Fruit fly (Drosophila melanogaster) whole organism, embryonic: ENCODE data around the gene SREBP.

Experiments
- Ada2b ChIP-seq: fragments of 200-800 bp; sonication (Bioruptor generic); IDR thresholded peaks from 2 replicates; pipeline ENCODE4 v1.3.6; 2022; ENCODE audit warnings: missing biosample characterization, missing genetic modification characterization
- BEAF-32 ChIP-seq: fragments of 200-800 bp; sonication (Bioruptor generic); optimal IDR thresholded peaks from 3 replicates; lab custom pipeline; 2017; ENCODE audit warnings: missing biosample characterization, missing genetic modification characterization, mild to moderate bottlenecking, moderate library complexity, missing genetic modification reagents
- CG10462 ChIP-seq: fragments of 200-800 bp; sonication (Bioruptor generic); optimal IDR thresholded peaks from 2 replicates; lab custom pipeline; 2016; ENCODE audit warnings: missing biosample characterization, missing genetic modification characterization
- CG10543 ChIP-seq: fragments of 200-800 bp; sonication (Bioruptor generic); optimal IDR thresholded peaks from 3 replicates; lab custom pipeline; 2017; ENCODE audit warnings: missing biosample characterization, mild to moderate bottlenecking, missing genetic modification characterization, moderate library complexity
- CG17328 ChIP-seq: fragments of 200-800 bp; sonication (Bioruptor generic); IDR thresholded peaks from 2 replicates; pipeline ENCODE4 v1.3.6; 2022; ENCODE audit warnings: missing biosample characterization, missing genetic modification characterization
- CG17829 ChIP-seq: fragments of 200-800 bp; optimal IDR thresholded peaks from 2 replicates; lab custom pipeline; 2019; ENCODE audit warnings: missing biosample characterization, mild to moderate bottlenecking, missing genetic modification characterization, moderate library complexity
- CG2199 ChIP-seq: fragments of 200-800 bp; sonication (Bioruptor generic); IDR thresholded peaks from 3 replicates; pipeline ENCODE4 v1.3.6; 2022; ENCODE audit warnings: missing biosample characterization, missing genetic modification characterization
- CG34422 ChIP-seq: fragments of 200-800 bp; sonication (Bioruptor generic); IDR thresholded peaks from 3 replicates; pipeline ENCODE4 v1.3.6; 2022; ENCODE audit warnings: missing biosample characterization, missing genetic modification characterization
- CG3847 ChIP-seq: fragments of 200-800 bp; sonication (Bioruptor generic); IDR thresholded peaks from 2 replicates; pipeline ENCODE4 v1.3.6; 2022; ENCODE audit warnings: missing biosample characterization, missing genetic modification characterization
- CG4404 ChIP-seq: fragments of 200-800 bp; sonication (Bioruptor generic); IDR thresholded peaks from 2 replicates; pipeline ENCODE4 v1.3.6; 2022; ENCODE audit warnings: missing biosample characterization, missing genetic modification characterization
- CG4424 ChIP-seq: fragments of 200-800 bp; sonication (Bioruptor generic); optimal IDR thresholded peaks from 3 replicates; lab custom pipeline; 2016; ENCODE audit warnings: missing biosample characterization, missing genetic modification characterization
- CG8089 ChIP-seq: fragments of 200-800 bp; sonication (Bioruptor generic); optimal IDR thresholded peaks from 3 replicates; lab custom pipeline; 2016; ENCODE audit warnings: missing biosample characterization, missing genetic modification characterization
- CG9932 ChIP-seq: fragments of 200-800 bp; sonication (Bioruptor generic); IDR thresholded peaks from 2 replicates; pipeline ENCODE4 v1.3.6; 2022; ENCODE audit warnings: missing biosample characterization, missing genetic modification characterization
- D ChIP-seq, 2 experiments: fragments of 200-800 bp in 1 of 2; fragments of >200 bp in 1 of 2; sonication (Bioruptor generic) in 1 of 2; optimal IDR thresholded peaks; 2 replicates in 1 of 2; 3 replicates in 1 of 2; lab custom pipeline; 2017; ENCODE audit warnings: mild to moderate bottlenecking in 1 of 2, missing biosample characterization in 1 of 2, missing genetic modification characterization in 1 of 2, missing genetic modification reagents in 1 of 2
- D19A ChIP-seq: fragments of 200-800 bp; optimal IDR thresholded peaks from 3 replicates; lab custom pipeline; 2019; ENCODE audit warnings: missing biosample characterization, mild to moderate bottlenecking, missing genetic modification characterization, moderate library complexity
- Dfd ChIP-seq, 2 experiments: fragments of >200 bp; optimal IDR thresholded peaks; 2 replicates each; lab custom pipeline; 2017; ENCODE audit warnings: missing biosample characterization in 2 of 2, missing genetic modification characterization in 2 of 2
- Dref ChIP-seq: fragments of 200-800 bp; sonication (Bioruptor generic); IDR thresholded peaks from 2 replicates; pipeline ENCODE4 v1.3.6; 2022; ENCODE audit warnings: missing biosample characterization, missing genetic modification characterization
- E2f1 ChIP-seq: fragments of 200-800 bp; sonication (Bioruptor generic); IDR thresholded peaks from 2 replicates; pipeline ENCODE4 v1.3.6; 2022; ENCODE audit warnings: missing biosample characterization, missing genetic modification characterization
- ERR ChIP-seq: fragments of 200-800 bp; sonication (Bioruptor generic); optimal IDR thresholded peaks from 2 replicates; lab custom pipeline; 2016; ENCODE audit warnings: missing biosample characterization, missing genetic modification characterization
- Gsc ChIP-seq: fragments of 200-800 bp; sonication (Bioruptor generic); IDR thresholded peaks from 2 replicates; pipeline ENCODE4 v1.3.6; 2022; ENCODE audit warnings: missing biosample characterization, missing genetic modification characterization
- Hr3 ChIP-seq: fragments of 200-800 bp; sonication (Bioruptor generic); optimal IDR thresholded peaks from 3 replicates; lab custom pipeline; 2016; ENCODE audit warnings: missing biosample characterization, missing genetic modification characterization
- Lpt ChIP-seq: fragments of >200 bp; optimal IDR thresholded peaks from 2 replicates; lab custom pipeline; 2018; ENCODE audit warnings: missing biosample characterization, missing genetic modification characterization
- MESR4 ChIP-seq: fragments of 200-800 bp; sonication (Bioruptor generic); optimal IDR thresholded peaks from 2 replicates; lab custom pipeline; 2018; ENCODE audit warnings: missing biosample characterization, mild to moderate bottlenecking, missing genetic modification characterization, moderate library complexity
- Ravus ChIP-seq: fragments of 200-800 bp; sonication (Bioruptor generic); IDR thresholded peaks from 2 replicates; pipeline ENCODE4 v1.3.6; 2022; ENCODE audit warnings: missing biosample characterization, missing genetic modification characterization
- Stat92E ChIP-seq, 3 experiments: fragments of >200 bp in 2 of 3; fragments of 200-800 bp in 1 of 3; sonication (Bioruptor generic) in 1 of 3; optimal IDR thresholded peaks; 2 replicates each; lab custom pipeline; 2017 to 2019; ENCODE audit warnings: missing biosample characterization in 3 of 3, missing genetic modification characterization in 3 of 3, mild to moderate bottlenecking in 1 of 3, moderate library complexity in 1 of 3
- Tbp ChIP-seq: fragments of >200 bp; optimal IDR thresholded peaks from 2 replicates; lab custom pipeline; 2018; ENCODE audit warnings: missing biosample characterization, missing genetic modification characterization
- ac ChIP-seq: fragments of 200-800 bp; sonication (Bioruptor generic); optimal IDR thresholded peaks from 3 replicates; lab custom pipeline; 2017; ENCODE audit warnings: missing biosample characterization, mild to moderate bottlenecking, missing genetic modification characterization
- chinmo ChIP-seq: fragments of 200-800 bp; sonication (Bioruptor generic); IDR thresholded peaks from 4 replicates; pipeline ENCODE4 v1.3.6; 2022; ENCODE audit warnings: missing biosample characterization, missing genetic modification characterization; ENCODE audit not compliant: partially characterized antibody
- corto ChIP-seq: fragments of 200-800 bp; sonication (Bioruptor generic); optimal IDR thresholded peaks from 2 replicates; lab custom pipeline; 2016; ENCODE audit warnings: missing biosample characterization, mild to moderate bottlenecking, missing genetic modification characterization, moderate library complexity
- crp ChIP-seq, 2 experiments: fragments of 200-800 bp; sonication (Bioruptor generic); optimal IDR thresholded peaks; 2 replicates in 1 of 2; 3 replicates in 1 of 2; lab custom pipeline; 2017; ENCODE audit warnings: missing biosample characterization in 2 of 2, missing genetic modification characterization in 2 of 2, mild to moderate bottlenecking in 1 of 2, moderate library complexity in 1 of 2
- dimm ChIP-seq: fragments of 200-800 bp; sonication (Bioruptor generic); IDR thresholded peaks from 2 replicates; pipeline ENCODE4 v1.3.6; 2022; ENCODE audit warnings: missing biosample characterization, missing genetic modification characterization
- dmrt99B ChIP-seq: fragments of 200-800 bp; sonication (Bioruptor generic); optimal IDR thresholded peaks from 2 replicates; lab custom pipeline; 2018; ENCODE audit warnings: missing biosample characterization, mild to moderate bottlenecking, missing genetic modification characterization, moderate library complexity
- dysf ChIP-seq: fragments of 200-800 bp; sonication (Bioruptor generic); IDR thresholded peaks from 3 replicates; pipeline ENCODE4 v1.3.6; 2022; ENCODE audit warnings: missing biosample characterization, missing genetic modification characterization
- ftz-f1 ChIP-seq: fragments of 200-800 bp; sonication (Bioruptor generic); optimal IDR thresholded peaks from 2 replicates; lab custom pipeline; 2016; ENCODE audit warnings: missing biosample characterization, missing genetic modification characterization
- gcm ChIP-seq: fragments of 200-800 bp; sonication (Bioruptor generic); optimal IDR thresholded peaks from 2 replicates; lab custom pipeline; 2019; ENCODE audit warnings: missing biosample characterization, mild to moderate bottlenecking, missing genetic modification characterization, moderate library complexity
- gcm2 ChIP-seq: fragments of 200-800 bp; sonication (Bioruptor generic); optimal IDR thresholded peaks from 2 replicates; lab custom pipeline; 2016; ENCODE audit warnings: missing biosample characterization, missing genetic modification characterization
- gfzf ChIP-seq: fragments of 200-800 bp; sonication (Bioruptor generic); optimal IDR thresholded peaks from 2 replicates; lab custom pipeline; 2016; ENCODE audit warnings: missing biosample characterization, mild to moderate bottlenecking, missing genetic modification characterization, moderate library complexity
- h ChIP-seq: fragments of >200 bp; optimal IDR thresholded peaks from 2 replicates; lab custom pipeline; 2017
- insv ChIP-seq, 2 experiments: fragments of 200-800 bp; sonication (Bioruptor generic); optimal IDR thresholded peaks; 3 replicates each; lab custom pipeline; 2016 to 2018; ENCODE audit warnings: missing biosample characterization in 2 of 2, missing genetic modification characterization in 2 of 2
- inv ChIP-seq: fragments of 200-800 bp; sonication (Bioruptor generic); IDR thresholded peaks from 2 replicates; pipeline ENCODE4 v1.3.6; 2022; ENCODE audit warnings: missing biosample characterization, missing genetic modification characterization; ENCODE audit not compliant: partially characterized antibody
- jumu ChIP-seq: fragments of 200-800 bp; sonication (Bioruptor generic); optimal IDR thresholded peaks from 3 replicates; lab custom pipeline; 2016; ENCODE audit warnings: missing biosample characterization, missing genetic modification characterization
- knrl ChIP-seq: fragments of 200-800 bp; sonication (Bioruptor generic); IDR thresholded peaks from 3 replicates; pipeline ENCODE4 v1.3.6; 2022; ENCODE audit warnings: missing biosample characterization, missing genetic modification characterization; ENCODE audit not compliant: partially characterized antibody
- nom ChIP-seq: fragments of 200-800 bp; sonication (Bioruptor generic); optimal IDR thresholded peaks from 2 replicates; lab custom pipeline; 2017; ENCODE audit warnings: missing biosample characterization, missing genetic modification characterization, mild to moderate bottlenecking, moderate library complexity, missing genetic modification reagents
- org-1 ChIP-seq: fragments of 200-800 bp; sonication (Bioruptor generic); optimal IDR thresholded peaks from 2 replicates; lab custom pipeline; 2017; ENCODE audit warnings: missing biosample characterization, missing genetic modification characterization
- pho ChIP-seq: fragments of 200-800 bp; sonication (Bioruptor generic); optimal IDR thresholded peaks from 2 replicates; lab custom pipeline; 2016; ENCODE audit warnings: missing biosample characterization, missing genetic modification characterization
- pros ChIP-seq: fragments of 200-800 bp; sonication (Bioruptor generic); optimal IDR thresholded peaks from 3 replicates; lab custom pipeline; 2019; ENCODE audit warnings: missing biosample characterization, mild to moderate bottlenecking, missing genetic modification characterization, moderate library complexity
- run ChIP-seq: fragments of 200-800 bp; sonication (Bioruptor generic); optimal IDR thresholded peaks from 3 replicates; lab custom pipeline; 2018; ENCODE audit warnings: missing biosample characterization, mild to moderate bottlenecking, missing genetic modification characterization
- ttk ChIP-seq: fragments of 200-800 bp; sonication (Bioruptor generic); IDR thresholded peaks from 2 replicates; pipeline ENCODE4 v2.1.2; 2022; ENCODE audit warnings: missing biosample characterization, missing genetic modification characterization
- wek ChIP-seq: fragments of 200-800 bp; sonication (Bioruptor generic); optimal IDR thresholded peaks from 3 replicates; lab custom pipeline; 2018; ENCODE audit warnings: missing biosample characterization, mild to moderate bottlenecking, missing genetic modification characterization, moderate library complexity
- yki ChIP-seq: fragments of >200 bp; optimal IDR thresholded peaks from 3 replicates; lab custom pipeline; 2018
- zen2 ChIP-seq: fragments of 200-800 bp; sonication (Bioruptor generic); IDR thresholded peaks from 3 replicates; pipeline ENCODE4 v1.3.6; 2022; ENCODE audit warnings: missing biosample characterization, missing genetic modification characterization; ENCODE audit not compliant: partially characterized antibody

The SREBP gene

DNA sequence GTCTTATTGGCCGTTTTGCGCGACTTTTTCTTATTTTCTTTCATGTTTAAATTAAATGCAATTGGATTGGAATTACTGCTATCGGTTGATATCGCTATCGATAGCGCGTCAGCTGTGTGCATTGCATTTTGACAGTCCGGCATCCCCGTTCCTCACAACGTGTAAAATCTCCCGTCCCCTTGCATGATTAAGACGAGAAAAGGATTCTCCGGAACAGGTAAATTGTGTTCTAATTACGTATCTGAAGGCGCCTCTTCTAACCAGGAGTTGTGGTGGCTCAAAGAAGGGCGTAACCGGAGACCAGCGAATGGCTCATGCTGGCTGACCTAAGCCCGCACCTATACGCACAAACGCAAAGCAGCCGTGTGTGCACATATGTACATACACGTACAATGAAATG, 13.4 kb downstream of the SREBP start, which contains the start of the genes CG14104 and Kap-alpha1 (continued):
- TF ChIP-seq CG17328 (GFP tag; lab: Robert Waterston, UW) (no peak), nom (peak; percentile 24), CG17829 (tag; lab: Kevin White, UChicago) (peak; percentile 10), jumu (GFP tag; lab: Kevin White, UChicago) (no peak), Hr3 (GFP tag; lab: Kevin White, UChicago) (no peak), Dfd (GFP tag; optimal IDR thresholded peaks at IDR 0.05; lab: Kevin White, UChicago) (no peak), dysf (GFP tag; lab: Robert Waterston, UW) (no peak), D (optimal IDR thresholded peaks at IDR 0.05; lab: Kevin White, UChicago) (peak; percentile 43), D (GFP tag; optimal IDR thresholded peaks at IDR 0.05; lab: Kevin White, UChicago) (no peak), Ravus (GFP tag; lab: Robert Waterston, UW) (no peak), insv (GFP tag; optimal IDR thresholded peaks at IDR 0.05; lab: Kevin White, UChicago) (peak in 1 of 2 experiments; percentile 84), CG4404 (GFP tag; lab: Robert Waterston, UW) (no peak), corto (no peak), D19A (tag; lab: Kevin White, UChicago) (no peak), ftz-f1 (GFP tag; lab: Kevin White, UChicago) (no peak), ERR (GFP tag; lab: Kevin White, UChicago) (no peak), pho (no peak), h (lab: Kevin White, UChicago) (no peak), chinmo (GFP tag; lab: Robert Waterston, UW) (peak; percentile 88), dimm (GFP tag; lab: Robert Waterston, UW) (no peak), E2f1 (GFP tag; lab: Robert Waterston, UW) (no peak), run (tag; lab: Kevin White, UChicago) (no peak), org-1 (GFP tag; lab: Kevin White, UChicago) (no peak), CG9932 (GFP tag; lab: Robert Waterston, UW) (no peak), CG2199 (GFP tag; lab: Robert Waterston, UW) (0 out of 3 replicates have a peak, but pooled peaks have one; percentile 35), BEAF-32 (GFP tag; lab: Kevin White, UChicago) (peak; percentile 69), gcm2 (no peak), Stat92E (GFP tag; optimal IDR thresholded peaks at IDR 0.05; lab: Kevin White, UChicago) (peak in 1 of 3 experiments; percentile 8), CG3847 (no peak), ac (no peak), CG10543 (GFP tag; lab: Kevin White, UChicago) (no peak), crp (GFP tag; optimal IDR thresholded peaks at IDR 0.05; lab: Kevin White, UChicago) (peak in 1 of 2 experiments; percentile 86), MESR4 (GFP tag; lab: Kevin White, UChicago) (peak; percentile 96), dmrt99B (tag; lab: Kevin White, UChicago) (no peak), Tbp (no peak), pros (GFP tag; lab: Kevin White, UChicago) (no peak), Dref (peak; percentile 71), Ada2b (GFP tag; lab: Robert Waterston, UW) (no peak), gfzf (GFP tag; lab: Kevin White, UChicago) (peak; percentile 11), yki (lab: Kevin White, UChicago) (no peak), knrl (peak; percentile 71), inv (GFP tag; lab: Robert Waterston, UW) (peak; percentile 46; the same call in 1 of the 2 replicates), CG4424 (no peak), CG8089 (GFP tag; lab: Kevin White, UChicago) (no peak), Gsc (GFP tag; lab: Robert Waterston, UW) (no peak), CG34422 (GFP tag; lab: Robert Waterston, UW) (peak; percentile 45; the same call in 1 of the 3 replicates), wek (GFP tag; lab: Kevin White, UChicago) (no peak), Lpt (GFP tag; lab: Kevin White, UChicago) (no peak), ttk (GFP tag; lab: Robert Waterston, UW) (no peak), CG10462 (no peak), gcm (GFP tag; lab: Kevin White, UChicago) (peak; percentile 63), zen2 (GFP tag; lab: Robert Waterston, UW) (peak; percentile 63; the same call in 1 of the 3 replicates)
